Fruit fly (Drosophila melanogaster) whole organism, embryonic: ENCODE data around the gene Cyfip.

Experiments
- Bteb2 ChIP-seq: fragments of 200-800 bp; sonication (Bioruptor generic); optimal IDR thresholded peaks from 2 replicates; lab custom pipeline; 2016; ENCODE audit warnings: missing biosample characterization, missing genetic modification characterization
- CG10147 ChIP-seq: fragments of 200-800 bp; sonication (Bioruptor generic); optimal IDR thresholded peaks from 2 replicates; lab custom pipeline; 2019; ENCODE audit warnings: missing biosample characterization, mild to moderate bottlenecking, missing genetic modification characterization, moderate library complexity
- CG10654 ChIP-seq: fragments of 200-800 bp; sonication (Bioruptor generic); optimal IDR thresholded peaks from 2 replicates; lab custom pipeline; 2016; ENCODE audit warnings: missing biosample characterization, missing genetic modification characterization
- CG13287 ChIP-seq: fragments of 200-800 bp; sonication (Bioruptor generic); IDR thresholded peaks from 2 replicates; pipeline ENCODE4 v1.3.6; 2022; ENCODE audit warnings: missing biosample characterization, missing genetic modification characterization; ENCODE audit not compliant: partially characterized antibody
- CG15011 ChIP-seq: fragments of 200-800 bp; sonication (Bioruptor generic); optimal IDR thresholded peaks from 3 replicates; lab custom pipeline; 2018; ENCODE audit warnings: missing biosample characterization, mild to moderate bottlenecking, missing genetic modification characterization
- CG15073 ChIP-seq: fragments of 200-800 bp; sonication (Bioruptor generic); optimal IDR thresholded peaks from 2 replicates; lab custom pipeline; 2016; ENCODE audit warnings: missing biosample characterization, missing genetic modification characterization
- CG15479 ChIP-seq: fragments of 200-800 bp; sonication (Bioruptor generic); optimal IDR thresholded peaks from 3 replicates; lab custom pipeline; 2019; ENCODE audit warnings: missing biosample characterization, mild to moderate bottlenecking, missing genetic modification characterization, moderate library complexity
- CG15514 ChIP-seq: fragments of 200-800 bp; sonication (Bioruptor generic); optimal IDR thresholded peaks from 3 replicates; lab custom pipeline; 2017; ENCODE audit warnings: missing biosample characterization, missing genetic modification characterization, mild to moderate bottlenecking, moderate library complexity, missing genetic modification reagents
- CG17359 ChIP-seq: fragments of 200-800 bp; sonication (Bioruptor generic); optimal IDR thresholded peaks from 3 replicates; lab custom pipeline; 2018; ENCODE audit warnings: missing biosample characterization, mild to moderate bottlenecking, missing genetic modification characterization, moderate library complexity
- CG17385 ChIP-seq: fragments of 200-800 bp; sonication (Bioruptor generic); optimal IDR thresholded peaks from 3 replicates; lab custom pipeline; 2018; ENCODE audit warnings: missing biosample characterization, mild to moderate bottlenecking, missing genetic modification characterization
- CG17829 ChIP-seq: fragments of 200-800 bp; optimal IDR thresholded peaks from 2 replicates; lab custom pipeline; 2019; ENCODE audit warnings: missing biosample characterization, mild to moderate bottlenecking, missing genetic modification characterization, moderate library complexity
- CG2116 ChIP-seq: fragments of 200-800 bp; sonication (Bioruptor generic); optimal IDR thresholded peaks from 3 replicates; lab custom pipeline; 2018; ENCODE audit warnings: missing biosample characterization, mild to moderate bottlenecking, missing genetic modification characterization
- CG2875 ChIP-seq: fragments of 200-800 bp; sonication (Bioruptor generic); optimal IDR thresholded peaks from 2 replicates; lab custom pipeline; 2017; ENCODE audit warnings: missing biosample characterization, mild to moderate bottlenecking, missing genetic modification characterization, missing genetic modification reagents
- CG4282 ChIP-seq: fragments of 200-800 bp; sonication (Bioruptor generic); optimal IDR thresholded peaks from 2 replicates; lab custom pipeline; 2016; ENCODE audit warnings: missing biosample characterization, missing genetic modification characterization
- CG4404 ChIP-seq: fragments of 200-800 bp; sonication (Bioruptor generic); IDR thresholded peaks from 2 replicates; pipeline ENCODE4 v1.3.6; 2022; ENCODE audit warnings: missing biosample characterization, missing genetic modification characterization
- CG6683 ChIP-seq: fragments of 200-800 bp; sonication (Bioruptor generic); optimal IDR thresholded peaks from 2 replicates; lab custom pipeline; 2017; ENCODE audit warnings: missing biosample characterization, mild to moderate bottlenecking, missing genetic modification characterization, missing genetic modification reagents
- CG8089 ChIP-seq: fragments of 200-800 bp; sonication (Bioruptor generic); optimal IDR thresholded peaks from 3 replicates; lab custom pipeline; 2016; ENCODE audit warnings: missing biosample characterization, missing genetic modification characterization
- CG8924 ChIP-seq: fragments of 200-800 bp; optimal IDR thresholded peaks from 3 replicates; lab custom pipeline; 2019; ENCODE audit warnings: missing biosample characterization, mild to moderate bottlenecking, missing genetic modification characterization, moderate library complexity
- CG9727 ChIP-seq: fragments of 200-800 bp; sonication (Bioruptor generic); optimal IDR thresholded peaks from 3 replicates; lab custom pipeline; 2017; ENCODE audit warnings: missing biosample characterization, mild to moderate bottlenecking, missing genetic modification characterization
- CG9797 ChIP-seq: fragments of 200-800 bp; sonication (Bioruptor generic); optimal IDR thresholded peaks from 3 replicates; lab custom pipeline; 2018; ENCODE audit warnings: missing biosample characterization, mild to moderate bottlenecking, missing genetic modification characterization
- D19A ChIP-seq: fragments of 200-800 bp; optimal IDR thresholded peaks from 3 replicates; lab custom pipeline; 2019; ENCODE audit warnings: missing biosample characterization, mild to moderate bottlenecking, missing genetic modification characterization, moderate library complexity
- Ets65A ChIP-seq: fragments of 200-800 bp; sonication (Bioruptor generic); peaks from one replicate; lab custom pipeline; 2016; ENCODE audit warnings: missing biosample characterization, missing genetic modification characterization
- HLH54F ChIP-seq: fragments of 200-800 bp; sonication (Bioruptor generic); optimal IDR thresholded peaks from 3 replicates; lab custom pipeline; 2016; ENCODE audit warnings: missing biosample characterization, missing genetic modification characterization
- HmgZ ChIP-seq: fragments of 200-800 bp; sonication (Bioruptor generic); optimal IDR thresholded peaks from 2 replicates; lab custom pipeline; 2018; ENCODE audit warnings: missing biosample characterization, mild to moderate bottlenecking, missing genetic modification characterization
- Max ChIP-seq: fragments of 200-800 bp; sonication (Bioruptor generic); optimal IDR thresholded peaks from 2 replicates; lab custom pipeline; 2016; ENCODE audit warnings: missing biosample characterization, mild to moderate bottlenecking, missing genetic modification characterization
- Meics ChIP-seq: fragments of 200-800 bp; sonication (Bioruptor generic); optimal IDR thresholded peaks from 2 replicates; lab custom pipeline; 2017; ENCODE audit warnings: missing biosample characterization, mild to moderate bottlenecking, missing genetic modification characterization
- Nf-YC ChIP-seq: fragments of 200-800 bp; optimal IDR thresholded peaks from 3 replicates; lab custom pipeline; 2019; ENCODE audit warnings: missing biosample characterization, mild to moderate bottlenecking, missing genetic modification characterization, moderate library complexity
- Spps ChIP-seq: fragments of 200-800 bp; sonication (Bioruptor generic); optimal IDR thresholded peaks from 2 replicates; lab custom pipeline; 2018; ENCODE audit warnings: missing biosample characterization, mild to moderate bottlenecking, missing genetic modification characterization
- Sry-δ ChIP-seq: fragments of 200-800 bp; sonication (Bioruptor generic); optimal IDR thresholded peaks from 2 replicates; lab custom pipeline; 2016; ENCODE audit warnings: missing biosample characterization, missing genetic modification characterization
- Taf1 ChIP-seq: fragments of 200-800 bp; sonication (Bioruptor generic); IDR thresholded peaks from 2 replicates; pipeline ENCODE4 v1.3.6; 2022; ENCODE audit warnings: missing biosample characterization, missing genetic modification characterization
- Xbp1 ChIP-seq: fragments of 200-800 bp; sonication (Bioruptor generic); optimal IDR thresholded peaks from 3 replicates; lab custom pipeline; 2016; ENCODE audit warnings: missing biosample characterization, mild to moderate bottlenecking, missing genetic modification characterization
- YL-1 ChIP-seq: fragments of 200-800 bp; sonication (Bioruptor generic); optimal IDR thresholded peaks from 3 replicates; lab custom pipeline; 2017; ENCODE audit warnings: missing biosample characterization, mild to moderate bottlenecking, missing genetic modification characterization
- corto ChIP-seq: fragments of 200-800 bp; sonication (Bioruptor generic); optimal IDR thresholded peaks from 2 replicates; lab custom pipeline; 2016; ENCODE audit warnings: missing biosample characterization, mild to moderate bottlenecking, missing genetic modification characterization, moderate library complexity
- dmrt11E ChIP-seq: fragments of 200-800 bp; sonication (Bioruptor generic); optimal IDR thresholded peaks from 3 replicates; lab custom pipeline; 2018; ENCODE audit warnings: missing biosample characterization, mild to moderate bottlenecking, missing genetic modification characterization, moderate library complexity
- dpn ChIP-seq, 2 experiments: fragments of 200-800 bp; sonication (Bioruptor generic); optimal IDR thresholded peaks; 3 replicates each; lab custom pipeline; 2016; ENCODE audit warnings: missing biosample characterization in 2 of 2, missing genetic modification characterization in 2 of 2
- exex ChIP-seq: fragments of 200-800 bp; sonication (Bioruptor generic); optimal IDR thresholded peaks from 4 replicates; lab custom pipeline; 2018; ENCODE audit warnings: missing biosample characterization, mild to moderate bottlenecking, missing genetic modification characterization, moderate library complexity
- gsb ChIP-seq: fragments of 200-800 bp; sonication (Bioruptor generic); IDR thresholded peaks from 2 replicates; pipeline ENCODE4 v1.3.6; 2022; ENCODE audit warnings: missing biosample characterization, missing genetic modification characterization
- her ChIP-seq: fragments of 200-800 bp; sonication (Bioruptor generic); optimal IDR thresholded peaks from 2 replicates; lab custom pipeline; 2016; ENCODE audit warnings: missing biosample characterization, missing genetic modification characterization
- inv ChIP-seq: fragments of 200-800 bp; sonication (Bioruptor generic); IDR thresholded peaks from 2 replicates; pipeline ENCODE4 v1.3.6; 2022; ENCODE audit warnings: missing biosample characterization, missing genetic modification characterization; ENCODE audit not compliant: partially characterized antibody
- jing ChIP-seq: fragments of 200-800 bp; sonication (Bioruptor generic); optimal IDR thresholded peaks from 2 replicates; lab custom pipeline; 2018; ENCODE audit warnings: missing biosample characterization, mild to moderate bottlenecking, missing genetic modification characterization
- lab ChIP-seq: fragments of 200-800 bp; sonication (Bioruptor generic); optimal IDR thresholded peaks from 3 replicates; lab custom pipeline; 2017; ENCODE audit warnings: missing biosample characterization, missing genetic modification characterization, mild to moderate bottlenecking, moderate library complexity, missing genetic modification reagents
- nerfin-2 ChIP-seq: fragments of 200-800 bp; sonication (Bioruptor generic); IDR thresholded peaks from 2 replicates; pipeline ENCODE4 v1.3.6; 2022; ENCODE audit warnings: missing biosample characterization, missing genetic modification characterization; ENCODE audit not compliant: partially characterized antibody
- nmo ChIP-seq: fragments of 200-800 bp; sonication (Bioruptor generic); optimal IDR thresholded peaks from 2 replicates; lab custom pipeline; 2018; ENCODE audit warnings: missing biosample characterization, mild to moderate bottlenecking, missing genetic modification characterization, moderate library complexity
- otp ChIP-seq: fragments of 200-800 bp; sonication (Bioruptor generic); IDR thresholded peaks from 3 replicates; pipeline ENCODE4, ENCODE4 v1.3.6; 2022; ENCODE audit warnings: missing biosample characterization, missing genetic modification characterization
- shn ChIP-seq: fragments of 200-800 bp; sonication (Bioruptor generic); optimal IDR thresholded peaks from 3 replicates; lab custom pipeline; 2016; ENCODE audit warnings: missing biosample characterization, missing genetic modification characterization
- slou ChIP-seq: fragments of 200-800 bp; sonication (Bioruptor generic); optimal IDR thresholded peaks from 3 replicates; lab custom pipeline; 2016; ENCODE audit warnings: missing biosample characterization, missing genetic modification characterization
- slp2 ChIP-seq: fragments of 200-800 bp; sonication (Bioruptor generic); optimal IDR thresholded peaks from 2 replicates; lab custom pipeline; 2016; ENCODE audit warnings: missing biosample characterization, missing genetic modification characterization
- stc ChIP-seq: fragments of 200-800 bp; sonication (Bioruptor generic); IDR thresholded peaks from 2 replicates; pipeline ENCODE4 v1.3.6; 2022; ENCODE audit warnings: missing biosample characterization, missing genetic modification characterization
- unpg ChIP-seq: fragments of 200-800 bp; sonication (Bioruptor generic); optimal IDR thresholded peaks from 3 replicates; lab custom pipeline; 2018; ENCODE audit warnings: missing biosample characterization, mild to moderate bottlenecking, missing genetic modification characterization, moderate library complexity
- vnd ChIP-seq: fragments of 200-800 bp; sonication (Bioruptor generic); IDR thresholded peaks from 3 replicates; pipeline ENCODE4 v1.3.6; 2022; ENCODE audit warnings: missing biosample characterization, missing genetic modification characterization; ENCODE audit not compliant: partially characterized antibody

Gene Cyfip

dm6 chr3R:15371833-15372232 lies 38.8 kb downstream of the Cyfip start, which contains the start of the genes Ccm3 and CG6136 (continued):
- no peak for TF ChIP-seq otp
- peak; percentile 26 for TF ChIP-seq CG6683 (GFP tag; lab: Kevin White, UChicago)
- TF ChIP-seq Xbp1 (GFP tag; lab: Kevin White, UChicago) = peak; percentile 43
- peak; percentile 61 for TF ChIP-seq lab (GFP tag; lab: Kevin White, UChicago)
- peak; percentile 42 for TF ChIP-seq Bteb2 (GFP tag; lab: Kevin White, UChicago)
- TF ChIP-seq CG15073 = no peak
- no peak for TF ChIP-seq Spps
- peak; percentile 88 for TF ChIP-seq nerfin-2
- TF ChIP-seq Nf-YC (tag; lab: Kevin White, UChicago) = peak; percentile 46
- peak; percentile 41 for TF ChIP-seq CG17385 (GFP tag; lab: Kevin White, UChicago)
- no peak for TF ChIP-seq corto (GFP tag; lab: Kevin White, UChicago)
- TF ChIP-seq CG15514 (GFP tag; lab: Kevin White, UChicago) = peak; percentile 79
- no peak for TF ChIP-seq CG15479
- peak; percentile 59 for TF ChIP-seq Max (GFP tag; lab: Kevin White, UChicago)
- peak; percentile 43 for TF ChIP-seq nmo (GFP tag; lab: Kevin White, UChicago)
- no peak for TF ChIP-seq CG15011
- TF ChIP-seq dmrt11E (tag; lab: Kevin White, UChicago) = peak; percentile 10
- no peak for TF ChIP-seq CG2875 (GFP tag; lab: Kevin White, UChicago)
- peak; percentile 57 for TF ChIP-seq CG8924 (tag; lab: Kevin White, UChicago)
- TF ChIP-seq exex (tag; lab: Kevin White, UChicago) = peak; percentile 43
- TF ChIP-seq inv (GFP tag; lab: Robert Waterston, UW) = peak; percentile 81
- peak; percentile 87 for TF ChIP-seq vnd
- TF ChIP-seq slou (GFP tag; lab: Kevin White, UChicago) = no peak
- TF ChIP-seq dpn (GFP tag; optimal IDR thresholded peaks at IDR 0.05; lab: Kevin White, UChicago) = peak; percentile 54 to 55
- peak; percentile 95 for TF ChIP-seq CG13287 (GFP tag; lab: Robert Waterston, UW)
- TF ChIP-seq Sry-δ = peak; percentile 80
- no peak for TF ChIP-seq jing
- peak; percentile 25; the same call in 1 of the 2 replicates for TF ChIP-seq CG4404 (GFP tag; lab: Robert Waterston, UW)
- peak; percentile 94 for TF ChIP-seq Ets65A (GFP tag; lab: Kevin White, UChicago)
- TF ChIP-seq Taf1 = 0 out of 2 replicates have a peak, but pooled peaks have one; percentile 8
- TF ChIP-seq CG10147 (GFP tag; lab: Kevin White, UChicago) = peak; percentile 48
- peak; percentile 21 for TF ChIP-seq CG10654
- peak; percentile 25 for TF ChIP-seq CG9727 (GFP tag; lab: Kevin White, UChicago)
- TF ChIP-seq CG17359 (tag; lab: Kevin White, UChicago) = no peak
- TF ChIP-seq CG9797 (GFP tag; lab: Kevin White, UChicago) = peak; percentile 26
- TF ChIP-seq gsb (GFP tag; lab: Robert Waterston, UW) = 0 out of 2 replicates have a peak, but pooled peaks have one; percentile 30
- TF ChIP-seq HmgZ (tag; lab: Kevin White, UChicago) = peak; percentile 82
- TF ChIP-seq D19A (tag; lab: Kevin White, UChicago) = no peak
- TF ChIP-seq shn (GFP tag; lab: Kevin White, UChicago) = peak; percentile 12
- peak; percentile 36 for TF ChIP-seq unpg (GFP tag; lab: Kevin White, UChicago)
- peak; percentile 34 for TF ChIP-seq CG17829 (tag; lab: Kevin White, UChicago)
- TF ChIP-seq CG8089 = no peak
- peak; percentile 89 for TF ChIP-seq YL-1 (GFP tag; lab: Kevin White, UChicago)
- TF ChIP-seq HLH54F (GFP tag; lab: Kevin White, UChicago) = peak; percentile 35
- TF ChIP-seq CG4282 (GFP tag; lab: Kevin White, UChicago) = peak; percentile 46
- no peak for TF ChIP-seq slp2 (GFP tag; lab: Kevin White, UChicago)
- TF ChIP-seq CG2116 (GFP tag; lab: Kevin White, UChicago) = peak; percentile 90
- peak; percentile 35 for TF ChIP-seq her
- TF ChIP-seq stc (GFP tag; lab: Robert Waterston, UW) = no peak
- TF ChIP-seq Meics = peak; percentile 45
